Worm (Caenorhabditis elegans) whole organism, young adult: ENCODE results near the gene ztf-17.

ENCODE experiments used
- ceh-58 ChIP-seq: fragments of 200-800 bp; sonication (Bioruptor generic); IDR thresholded peaks from 2 replicates; pipeline ENCODE4 v1.3.6; 2022; ENCODE audit warnings: missing genetic modification characterization, missing compliant biosample characterization
- ceh-79 ChIP-seq: sonication (generic microtip); optimal IDR thresholded peaks from 2 replicates; lab custom pipeline; 2017; ENCODE audit warnings: mild to moderate bottlenecking, missing genetic modification characterization, missing compliant biosample characterization
- egl-44 ChIP-seq: fragments of 200-800 bp; sonication (Bioruptor generic); IDR thresholded peaks from 2 replicates; pipeline ENCODE4 v1.3.6; 2022; ENCODE audit warnings: missing genetic modification reagents, missing genetic modification characterization, missing compliant biosample characterization
- ets-4 ChIP-seq: fragments of 200-800 bp; sonication (Bioruptor generic); optimal IDR thresholded peaks from 2 replicates; lab custom pipeline; 2018; ENCODE audit warnings: mild to moderate bottlenecking, missing genetic modification characterization, missing compliant biosample characterization
- unc-62 ChIP-seq: fragments of 150-350 bp; optimal IDR thresholded peaks from 2 replicates; lab custom pipeline; 2014; ENCODE audit warnings: missing biosample characterization, missing genetic modification reagents, missing genetic modification characterization

- TF ChIP-seq egl-44 (GFP tag; lab: Robert Waterston, UW): no peak
- no peak for TF ChIP-seq unc-62
- no peak for TF ChIP-seq ceh-58 (GFP tag; lab: Robert Waterston, UW)
- TF ChIP-seq ceh-79 (tag; lab: Kevin White, UChicago): no peak
- TF ChIP-seq ets-4 (GFP tag; lab: Kevin White, UChicago): no peak
Observed at ce11 chrII:7845571-7846236, 24.3 kb downstream of the ztf-17 start, which contains the start of gene T09A5.4.
